Fruit fly (Drosophila melanogaster) S2 (cell line): ENCODE results near the gene CG42594.

Source experiments
- CG8478 ChIP-seq: fragments of >200 bp; optimal IDR thresholded peaks from 2 replicates; lab custom pipeline; 2018
- CTCF ChIP-seq, 2 experiments: fragments of >200 bp; optimal IDR thresholded peaks; 2 replicates each; lab custom pipeline; 2018

- TF ChIP-seq CTCF (optimal IDR thresholded peaks at IDR 0.05; lab: Kevin White, UChicago) (no peak), CG8478 (lab: Kevin White, UChicago) (no peak)
Measured at dm6 chrX:4896892-4897291, 56.3 kb downstream of the CG42594 start.
